Worm (Caenorhabditis elegans) whole organism, L4 larva: ENCODE measurements around the gene hpo-12.
"Not testable (repeated sequence)": the region's sequence is repeated elsewhere in the genome, so short reads cannot be mapped to it uniquely, and the experiment has no call there.

Experiments used
- R02D3.7 ChIP-seq: fragments of 150-350 bp; sonication (generic microtip); optimal IDR thresholded peaks from 3 replicates; lab custom pipeline; 2014; ENCODE audit warnings: missing biosample characterization, missing genetic modification characterization
- aly-2 ChIP-seq: sonication (generic microtip); optimal IDR thresholded peaks from 2 replicates; lab custom pipeline; 2018; ENCODE audit warnings: missing biosample characterization, missing genetic modification characterization
- lin-15B ChIP-seq: fragments of 150-350 bp; sonication (generic microtip); optimal IDR thresholded peaks from 3 replicates; lab custom pipeline; 2014; ENCODE audit warnings: missing biosample characterization, missing genetic modification characterization
- nhr-11 ChIP-seq: fragments of 150-350 bp; optimal IDR thresholded peaks from 2 replicates; lab custom pipeline; 2014; ENCODE audit warnings: missing biosample characterization, missing genetic modification characterization
- nhr-77 ChIP-seq: fragments of 150-350 bp; optimal IDR thresholded peaks from 2 replicates; lab custom pipeline; 2014; ENCODE audit warnings: missing biosample characterization, missing genetic modification characterization
- php-3 ChIP-seq: fragments of 200-800 bp; sonication (Bioruptor generic); IDR thresholded peaks from 2 replicates; pipeline ENCODE4 v1.3.6; 2022; ENCODE audit warnings: missing genetic modification reagents, missing genetic modification characterization, missing compliant biosample characterization
- pqm-1 ChIP-seq: sonication (generic microtip); optimal IDR thresholded peaks from 2 replicates; lab custom pipeline; 2017; ENCODE audit warnings: missing biosample characterization, missing genetic modification characterization
- saeg-2 ChIP-seq: fragments of 200-800 bp; sonication (Bioruptor generic); IDR thresholded peaks from 2 replicates; pipeline ENCODE4 v1.3.6; 2022; ENCODE audit warnings: missing genetic modification reagents, missing genetic modification characterization, missing compliant biosample characterization
- skn-1 ChIP-seq: fragments of 150-350 bp; optimal IDR thresholded peaks from 2 replicates; lab custom pipeline; 2014; ENCODE audit warnings: missing biosample characterization, missing genetic modification characterization
- zag-1 ChIP-seq: fragments of 150-350 bp; optimal IDR thresholded peaks from 2 replicates; lab custom pipeline; 2014; ENCODE audit warnings: missing biosample characterization, missing genetic modification characterization

ce11 chrIV:12326932-12327331 is 44.0 kb downstream of the hpo-12 start, which contains the start of gene F19B6.3:
- TF ChIP-seq zag-1 (tag; lab: Kevin White, UChicago); aly-2 (tag; lab: Kevin White, UChicago); lin-15B; nhr-77 (tag; lab: Kevin White, UChicago); R02D3.7; nhr-11 (tag; lab: Kevin White, UChicago); saeg-2 (GFP tag; lab: Robert Waterston, UW); pqm-1 (tag; lab: Kevin White, UChicago); skn-1 (tag; lab: Kevin White, UChicago); php-3 (GFP tag; lab: Robert Waterston, UW): not testable (repeated sequence)
